Worm (Caenorhabditis elegans) whole organism, L4 larva: ENCODE measurements around the gene ZK154.6.

Experiments used
- F26F4.8 ChIP-seq: fragments of 200-800 bp; sonication (Bioruptor generic); conservative IDR thresholded peaks from 2 replicates; pipeline ENCODE4 v1.3.6; 2022; ENCODE audit warnings: missing genetic modification characterization, missing compliant biosample characterization
- F37D6.2 ChIP-seq: sonication (generic microtip); optimal IDR thresholded peaks from 2 replicates; lab custom pipeline; 2016; ENCODE audit warnings: mild to moderate bottlenecking, missing genetic modification characterization, missing compliant biosample characterization
- R02D3.7 ChIP-seq: fragments of 150-350 bp; sonication (generic microtip); optimal IDR thresholded peaks from 3 replicates; lab custom pipeline; 2014; ENCODE audit warnings: missing biosample characterization, missing genetic modification characterization
- T20F7.1 ChIP-seq: fragments of 200-800 bp; sonication (Bioruptor generic); optimal IDR thresholded peaks from 2 replicates; lab custom pipeline; 2018; ENCODE audit warnings: mild to moderate bottlenecking, missing genetic modification characterization, missing compliant biosample characterization
- Y105C5A.15 ChIP-seq: fragments of 200-800 bp; sonication (Bioruptor generic); IDR thresholded peaks from 2 replicates; pipeline ENCODE4 v1.3.6; 2022; ENCODE audit warnings: missing genetic modification characterization, missing compliant biosample characterization
- Y5F2A.4 ChIP-seq: fragments of 200-800 bp; sonication (Bioruptor generic); optimal IDR thresholded peaks from 2 replicates; lab custom pipeline; 2018; ENCODE audit warnings: mild to moderate bottlenecking, missing genetic modification characterization, missing compliant biosample characterization
- ZK337.2 ChIP-seq: fragments of 200-800 bp; sonication (Bioruptor generic); IDR thresholded peaks from 2 replicates; pipeline ENCODE4 v1.3.6; 2022; ENCODE audit warnings: missing genetic modification reagents, missing genetic modification characterization, missing compliant biosample characterization
- aha-1 ChIP-seq: fragments of 150-350 bp; peaks from one replicate; lab custom pipeline; 2014; ENCODE audit warnings: missing biosample characterization, missing genetic modification characterization
- aly-2 ChIP-seq: sonication (generic microtip); optimal IDR thresholded peaks from 2 replicates; lab custom pipeline; 2018; ENCODE audit warnings: missing biosample characterization, missing genetic modification characterization
- arid-1 ChIP-seq: fragments of 200-800 bp; sonication (Bioruptor generic); conservative IDR thresholded peaks from 2 replicates; pipeline ENCODE4 v1.3.6; 2022; ENCODE audit warnings: missing genetic modification reagents, missing genetic modification characterization, missing compliant biosample characterization
- attf-4 ChIP-seq: sonication (generic microtip); optimal IDR thresholded peaks from 3 replicates; lab custom pipeline; 2017; ENCODE audit warnings: missing biosample characterization, missing genetic modification characterization
- ceh-20 ChIP-seq: fragments of 200-800 bp; sonication (Bioruptor generic); IDR thresholded peaks from 2 replicates; pipeline ENCODE4 v1.3.6; 2022; ENCODE audit warnings: missing genetic modification reagents, missing genetic modification characterization, missing compliant biosample characterization
- ceh-28 ChIP-seq: fragments of 150-350 bp; optimal IDR thresholded peaks from 2 replicates; lab custom pipeline; 2014; ENCODE audit warnings: missing biosample characterization, missing genetic modification reagents, missing genetic modification characterization
- ceh-62 ChIP-seq: sonication (generic microtip); optimal IDR thresholded peaks from 2 replicates; lab custom pipeline; 2017; ENCODE audit warnings: missing biosample characterization, missing genetic modification characterization
- ces-1 ChIP-seq: fragments of 150-350 bp; sonication (generic microtip); optimal IDR thresholded peaks from 4 replicates; lab custom pipeline; 2014; ENCODE audit warnings: missing biosample characterization, missing genetic modification reagents, missing genetic modification characterization
- daf-12 ChIP-seq: fragments of 150-350 bp; optimal IDR thresholded peaks from 2 replicates; lab custom pipeline; 2014; ENCODE audit warnings: missing biosample characterization, missing genetic modification reagents, missing genetic modification characterization
- daf-16 ChIP-seq, 3 experiments: sonication (generic microtip); optimal IDR thresholded peaks; 2 replicates each; lab custom pipeline; 2016 to 2017; ENCODE audit warnings: missing genetic modification characterization in 3 of 3, missing genetic modification reagents in 3 of 3, mild to moderate bottlenecking in 2 of 3, missing compliant biosample characterization in 2 of 3, missing biosample characterization in 1 of 3, moderate library complexity in 1 of 3
- daf-8 ChIP-seq: fragments of 200-800 bp; sonication (Bioruptor generic); IDR thresholded peaks from 2 replicates; pipeline ENCODE4 v1.3.6; 2022; ENCODE audit warnings: missing genetic modification characterization, missing compliant biosample characterization
- dmd-6 ChIP-seq: fragments of 200-800 bp; sonication (Bioruptor generic); IDR thresholded peaks from 2 replicates; pipeline ENCODE4 v1.3.6; 2022; ENCODE audit warnings: missing genetic modification reagents, missing genetic modification characterization, missing compliant biosample characterization
- dpl-1 ChIP-seq: fragments of 150-350 bp; optimal IDR thresholded peaks from 2 replicates; lab custom pipeline; 2014; ENCODE audit warnings: missing biosample characterization, missing genetic modification reagents, missing genetic modification characterization
- dve-1 ChIP-seq: sonication (generic microtip); optimal IDR thresholded peaks from 2 replicates; lab custom pipeline; 2017; ENCODE audit warnings: antibody characterized with exemption, mild to moderate bottlenecking, missing genetic modification characterization, missing compliant biosample characterization; ENCODE audit not compliant: insufficient read depth
- egl-27 ChIP-seq: sonication (generic microtip); optimal IDR thresholded peaks from 3 replicates; lab custom pipeline; 2017; ENCODE audit warnings: missing biosample characterization, missing genetic modification reagents, missing genetic modification characterization
- fkh-10 ChIP-seq: fragments of 150-350 bp; optimal IDR thresholded peaks from 2 replicates; lab custom pipeline; 2014; ENCODE audit warnings: missing biosample characterization, missing genetic modification reagents, missing genetic modification characterization
- gei-8 ChIP-seq: fragments of 200-800 bp; sonication (Bioruptor generic); optimal IDR thresholded peaks from 2 replicates; lab custom pipeline; 2018; ENCODE audit warnings: mild to moderate bottlenecking, missing genetic modification characterization, missing compliant biosample characterization
- hif-1 ChIP-seq, 2 experiments: sonication (generic microtip); optimal IDR thresholded peaks; 2 replicates each; lab custom pipeline; 2016 to 2017; ENCODE audit warnings: missing compliant biosample characterization in 2 of 2, missing genetic modification characterization in 2 of 2, missing genetic modification reagents in 2 of 2, missing genotype in 2 of 2, mild to moderate bottlenecking in 1 of 2
- hlh-11 ChIP-seq: fragments of 200-800 bp; sonication (Bioruptor generic); optimal IDR thresholded peaks from 2 replicates; lab custom pipeline; 2018; ENCODE audit warnings: mild to moderate bottlenecking, missing genetic modification characterization, missing compliant biosample characterization
- hlh-30 ChIP-seq: sonication (generic microtip); optimal IDR thresholded peaks from 2 replicates; lab custom pipeline; 2017; ENCODE audit warnings: antibody characterized with exemption, mild to moderate bottlenecking, missing genetic modification characterization, missing compliant biosample characterization; ENCODE audit not compliant: insufficient read depth
- lim-7 ChIP-seq: fragments of 200-800 bp; sonication (Bioruptor generic); IDR thresholded peaks from 2 replicates; pipeline ENCODE4 v1.3.6; 2022; ENCODE audit warnings: missing genetic modification characterization, missing compliant biosample characterization
- lin-39 ChIP-seq: fragments of 150-350 bp; optimal IDR thresholded peaks from 2 replicates; lab custom pipeline; 2014; ENCODE audit warnings: missing biosample characterization, missing genetic modification reagents, missing genetic modification characterization
- lsy-2 ChIP-seq, 2 experiments: fragments of 150-350 bp in 1 of 2; sonication (generic microtip) in 1 of 2; optimal IDR thresholded peaks; 2 replicates each; lab custom pipeline; 2014 to 2017; ENCODE audit warnings: missing biosample characterization in 2 of 2, missing genetic modification characterization in 2 of 2
- madf-5 ChIP-seq, 2 experiments: fragments of 200-800 bp; sonication (Bioruptor generic); IDR thresholded peaks; 2 replicates each; pipeline ENCODE4 v1.3.6; 2022; ENCODE audit warnings: missing compliant biosample characterization in 2 of 2, missing genetic modification characterization in 2 of 2
- madf-9 ChIP-seq: fragments of 200-800 bp; sonication (Bioruptor generic); conservative IDR thresholded peaks from 2 replicates; pipeline ENCODE4 v1.3.6; 2022; ENCODE audit warnings: missing genetic modification reagents, missing genetic modification characterization, missing compliant biosample characterization
- mes-2 ChIP-seq: sonication (generic microtip); optimal IDR thresholded peaks from 2 replicates; lab custom pipeline; 2016; ENCODE audit warnings: missing genotype, mild to moderate bottlenecking, missing genetic modification characterization, missing compliant biosample characterization; ENCODE audit not compliant: poor library complexity, severe bottlenecking
- nhr-10 ChIP-seq: fragments of 150-350 bp; optimal IDR thresholded peaks from 2 replicates; lab custom pipeline; 2014; ENCODE audit warnings: missing biosample characterization, missing genetic modification characterization
- nhr-11 ChIP-seq: fragments of 150-350 bp; optimal IDR thresholded peaks from 2 replicates; lab custom pipeline; 2014; ENCODE audit warnings: missing biosample characterization, missing genetic modification characterization
- nhr-28 ChIP-seq: fragments of 150-350 bp; optimal IDR thresholded peaks from 2 replicates; lab custom pipeline; 2014; ENCODE audit warnings: missing biosample characterization, missing genetic modification characterization
- nhr-41 ChIP-seq: fragments of 200-800 bp; sonication (Bioruptor generic); IDR thresholded peaks from 2 replicates; pipeline ENCODE4 v1.3.6; 2022; ENCODE audit warnings: missing genetic modification reagents, missing genetic modification characterization, missing compliant biosample characterization
- nhr-77 ChIP-seq: fragments of 150-350 bp; optimal IDR thresholded peaks from 2 replicates; lab custom pipeline; 2014; ENCODE audit warnings: missing biosample characterization, missing genetic modification characterization
- rbr-2 ChIP-seq: sonication (generic microtip); optimal IDR thresholded peaks from 2 replicates; lab custom pipeline; 2016; ENCODE audit warnings: missing genotype, missing genetic modification characterization, missing compliant biosample characterization
- sdz-12 ChIP-seq: fragments of 200-800 bp; sonication (Bioruptor generic); optimal IDR thresholded peaks from 2 replicates; lab custom pipeline; 2018; ENCODE audit warnings: mild to moderate bottlenecking, missing genetic modification characterization, missing compliant biosample characterization
- set-16 ChIP-seq: fragments of 200-800 bp; sonication (Bioruptor generic); IDR thresholded peaks from 2 replicates; pipeline ENCODE4 v1.3.6; 2022; ENCODE audit warnings: missing genetic modification reagents, missing genetic modification characterization, missing compliant biosample characterization
- snpc-1.2 ChIP-seq: fragments of 200-800 bp; sonication (Bioruptor generic); IDR thresholded peaks from 2 replicates; pipeline ENCODE4 v1.3.6; 2022; ENCODE audit warnings: missing genetic modification reagents, missing genetic modification characterization, missing compliant biosample characterization
- snpc-4 ChIP-seq: fragments of 150-350 bp; optimal IDR thresholded peaks from 2 replicates; lab custom pipeline; 2014; ENCODE audit warnings: missing biosample characterization, missing genetic modification characterization
- spr-3 ChIP-seq: fragments of 200-800 bp; sonication (Bioruptor generic); optimal IDR thresholded peaks from 2 replicates; lab custom pipeline; 2018; ENCODE audit warnings: mild to moderate bottlenecking, missing genetic modification characterization, missing compliant biosample characterization
- tra-1 ChIP-seq: fragments of 200-800 bp; sonication (Bioruptor generic); IDR thresholded peaks from 2 replicates; pipeline ENCODE4 v1.3.6; 2022; ENCODE audit warnings: missing genetic modification reagents, missing genetic modification characterization, missing compliant biosample characterization
- unc-62 ChIP-seq, 3 experiments: fragments of 150-350 bp in 1 of 3; sonication (generic microtip); optimal IDR thresholded peaks in 2 of 3; peaks in 1 of 3; 1 replicate in 1 of 3; 2 replicates in 2 of 3; lab custom pipeline; 2014 to 2017; ENCODE audit warnings: missing biosample characterization in 3 of 3, missing genetic modification characterization in 3 of 3, missing genetic modification reagents in 3 of 3, missing genotype in 1 of 3
- zag-1 ChIP-seq: fragments of 150-350 bp; optimal IDR thresholded peaks from 2 replicates; lab custom pipeline; 2014; ENCODE audit warnings: missing biosample characterization, missing genetic modification characterization
- zfp-2 ChIP-seq: sonication (generic microtip); optimal IDR thresholded peaks from 2 replicates; lab custom pipeline; 2016; ENCODE audit warnings: mild to moderate bottlenecking, missing genetic modification characterization, missing compliant biosample characterization
- ztf-7 ChIP-seq: fragments of 150-350 bp; optimal IDR thresholded peaks from 2 replicates; lab custom pipeline; 2014; ENCODE audit warnings: missing biosample characterization, missing genetic modification characterization

ZK154.6 gene

DNA sequence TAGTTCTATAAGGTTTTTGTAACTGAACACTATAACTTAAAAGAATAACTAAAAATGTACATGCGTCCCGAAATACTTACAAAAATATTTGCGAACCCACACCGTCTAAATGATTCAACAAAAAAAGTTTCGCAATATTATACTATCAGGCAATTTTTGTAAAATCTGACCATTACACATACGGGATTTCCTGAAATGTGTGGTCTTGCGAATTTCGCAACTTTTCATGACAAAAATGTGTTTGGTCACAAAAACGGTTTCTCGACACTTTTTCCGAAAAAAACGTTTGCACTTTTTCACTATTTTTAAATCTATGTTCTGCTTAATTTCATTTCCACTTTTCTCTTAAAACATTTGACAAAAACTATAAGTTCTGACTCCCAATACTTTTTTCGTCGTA is 21.9 kb upstream of the ZK154.6 start:
- peak; percentile 65 for TF ChIP-seq aha-1
- no peak for TF ChIP-seq fkh-10 (GFP tag; lab: Kevin White, UChicago)

DNA sequence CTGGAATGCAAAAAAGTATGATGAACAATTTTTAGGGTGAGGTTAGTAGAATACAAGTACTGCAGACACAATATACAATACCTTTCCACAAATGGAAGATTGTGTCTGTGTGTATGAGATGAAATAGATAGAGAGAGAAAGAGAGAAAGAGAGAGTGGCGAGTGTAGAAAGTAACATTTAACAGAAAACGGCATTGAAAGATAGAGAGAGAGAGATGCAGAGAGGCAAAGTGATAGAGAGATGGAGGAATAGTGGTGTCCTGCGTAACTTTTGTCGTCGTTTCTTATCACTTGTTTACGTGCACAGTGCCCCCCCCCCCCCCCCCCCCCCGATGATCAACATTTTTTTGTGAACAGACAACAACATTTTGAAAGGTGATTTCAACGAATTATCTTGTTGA is 21.4 kb upstream of the ZK154.6 start:
- TF ChIP-seq daf-16 (GFP tag; optimal IDR thresholded peaks at IDR 0.05; lab: Kevin White, UChicago) (no peak), daf-16 (tag; optimal IDR thresholded peaks at IDR 0.05; lab: Kevin White, UChicago) (peak; percentile 74), zfp-2 (no peak), nhr-41 (no peak), mes-2 (tag; lab: Kevin White, UChicago) (peak; percentile 68), daf-8 (GFP tag; lab: Robert Waterston, UW) (no peak), dpl-1 (GFP tag; lab: Kevin White, UChicago) (no peak), rbr-2 (tag; lab: Kevin White, UChicago) (no peak), snpc-1.2 (GFP tag; lab: Robert Waterston, UW) (no peak), Y5F2A.4 (GFP tag; lab: Kevin White, UChicago) (no peak), gei-8 (GFP tag; lab: Kevin White, UChicago) (no peak), lim-7 (no peak), zag-1 (tag; lab: Kevin White, UChicago) (no peak), Y105C5A.15 (GFP tag; lab: Robert Waterston, UW) (no peak), ceh-62 (tag; lab: Kevin White, UChicago) (no peak), ces-1 (no peak), arid-1 (GFP tag; lab: Robert Waterston, UW) (no peak), F26F4.8 (GFP tag; lab: Robert Waterston, UW) (no peak), hif-1 (tag; optimal IDR thresholded peaks at IDR 0.05; lab: Kevin White, UChicago) (peak in 1 of 2 experiments; percentile 26), T20F7.1 (GFP tag; lab: Kevin White, UChicago) (no peak), unc-62 (GFP tag; optimal IDR thresholded peaks at IDR 0.05 in 1 of 2; lab: Kevin White, UChicago) (peak in 1 of 2 experiments; percentile 75), unc-62 (tag; optimal IDR thresholded peaks at IDR 0.05; lab: Kevin White, UChicago) (no peak), attf-4 (no peak), fkh-10 (GFP tag; lab: Kevin White, UChicago) (no peak), hlh-30 (tag; lab: Kevin White, UChicago) (peak; percentile 30), F37D6.2 (tag; lab: Kevin White, UChicago) (no peak), spr-3 (GFP tag; lab: Kevin White, UChicago) (no peak), nhr-77 (no peak), snpc-4 (no peak), nhr-10 (tag; lab: Kevin White, UChicago) (peak; percentile 24), lin-39 (tag; lab: Kevin White, UChicago) (no peak), tra-1 (GFP tag; lab: Robert Waterston, UW) (0 out of 2 replicates have a peak, but pooled peaks have one; percentile 50), hlh-11 (tag; lab: Kevin White, UChicago) (peak; percentile 86), ceh-20 (GFP tag; lab: Robert Waterston, UW) (no peak), nhr-28 (tag; lab: Kevin White, UChicago) (peak; percentile 89), sdz-12 (GFP tag; lab: Kevin White, UChicago) (no peak), nhr-11 (tag; lab: Kevin White, UChicago) (no peak), madf-9 (GFP tag; lab: Robert Waterston, UW) (no peak), egl-27 (tag; lab: Kevin White, UChicago) (no peak), ZK337.2 (GFP tag; lab: Robert Waterston, UW) (no peak), set-16 (GFP tag; lab: Robert Waterston, UW) (no peak), dve-1 (tag; lab: Kevin White, UChicago) (peak; percentile 83), aly-2 (tag; lab: Kevin White, UChicago) (no peak), lsy-2 (tag; optimal IDR thresholded peaks at IDR 0.05; lab: Kevin White, UChicago) (peak in 1 of 2 experiments; percentile 56), R02D3.7 (no peak), ztf-7 (tag; lab: Kevin White, UChicago) (peak; percentile 21), ceh-28 (tag; lab: Kevin White, UChicago) (no peak), daf-12 (no peak), madf-5 (GFP tag; IDR thresholded peaks at IDR 0.05; lab: Robert Waterston, UW) (no peak), dmd-6 (GFP tag; lab: Robert Waterston, UW) (peak; percentile 76)
